Worm (Caenorhabditis elegans): ENCODE results near the gene fat-5.

fat-5 gene

ce11 chrV:17724704-17725103 lies at the start of gene fat-5:
Gene fat-5 (plus strand): TSS chrV:17725004.
- no peak for TF ChIP-seq tbx-11 (GFP tag; IDR thresholded peaks at IDR 0.05)
- TF ChIP-seq aly-1 (tag; optimal IDR thresholded peaks at IDR 0.05): no peak
- no peak for TF ChIP-seq tra-4 (tag; optimal IDR thresholded peaks at IDR 0.05)
- TF ChIP-seq flt-1 (GFP tag; IDR thresholded peaks at IDR 0.05): no peak
- TF ChIP-seq hmg-4 (GFP tag; optimal IDR thresholded peaks at IDR 0.05): no peak
- TF ChIP-seq hnd-1 (tag; optimal IDR thresholded peaks at IDR 0.05): no peak
- no peak for TF ChIP-seq scrt-1 (GFP tag; IDR thresholded peaks at IDR 0.05)
- no peak for TF ChIP-seq pes-1 (GFP tag; IDR thresholded peaks at IDR 0.05)
- no peak for TF ChIP-seq ama-1 (optimal IDR thresholded peaks at IDR 0.05)
- TF ChIP-seq sea-1 (GFP tag; conservative IDR thresholded peaks at IDR 0.05): no peak
- TF ChIP-seq ceh-36 (tag; optimal IDR thresholded peaks at IDR 0.05): no peak
- no peak for TF ChIP-seq ets-7 (tag; optimal IDR thresholded peaks at IDR 0.05)
- TF ChIP-seq ceh-13 (GFP tag; optimal IDR thresholded peaks at IDR 0.05): no peak
- TF ChIP-seq B0310.2 (tag; optimal IDR thresholded peaks at IDR 0.05): no peak
- no peak for TF ChIP-seq tbx-37 (GFP tag; conservative IDR thresholded peaks at IDR 0.05)
- no peak for TF ChIP-seq hmbx-1 (tag; optimal IDR thresholded peaks at IDR 0.05)
- TF ChIP-seq F13C5.2 (tag; optimal IDR thresholded peaks at IDR 0.05): no peak

- no peak for TF ChIP-seq ets-7 (tag; optimal IDR thresholded peaks at IDR 0.05)
- no peak for TF ChIP-seq tbx-11 (GFP tag; IDR thresholded peaks at IDR 0.05)
- TF ChIP-seq F13C5.2 (tag; optimal IDR thresholded peaks at IDR 0.05): no peak
- no peak for TF ChIP-seq pes-1 (GFP tag; IDR thresholded peaks at IDR 0.05)
- no peak for TF ChIP-seq tbx-37 (GFP tag; conservative IDR thresholded peaks at IDR 0.05)
- no peak for TF ChIP-seq hmbx-1 (tag; optimal IDR thresholded peaks at IDR 0.05)
- TF ChIP-seq ceh-36 (tag; optimal IDR thresholded peaks at IDR 0.05): no peak
- no peak for TF ChIP-seq hmg-4 (GFP tag; optimal IDR thresholded peaks at IDR 0.05)
- TF ChIP-seq sea-1 (GFP tag; conservative IDR thresholded peaks at IDR 0.05): no peak
- TF ChIP-seq flt-1 (GFP tag; IDR thresholded peaks at IDR 0.05): no peak
- TF ChIP-seq scrt-1 (GFP tag; IDR thresholded peaks at IDR 0.05): no peak
- TF ChIP-seq ceh-13 (GFP tag; optimal IDR thresholded peaks at IDR 0.05): no peak
- no peak for TF ChIP-seq B0310.2 (tag; optimal IDR thresholded peaks at IDR 0.05)
- no peak for TF ChIP-seq aly-1 (tag; optimal IDR thresholded peaks at IDR 0.05)
- TF ChIP-seq hnd-1 (tag; optimal IDR thresholded peaks at IDR 0.05): no peak
- TF ChIP-seq ama-1 (optimal IDR thresholded peaks at IDR 0.05): no peak
Observed at ce11 chrV:17676553-17676952, 48.3 kb upstream of the fat-5 start, which contains the start of gene str-92. Gene str-92 (minus strand): TSS chrV:17676653.

- TF ChIP-seq flt-1 (GFP tag; IDR thresholded peaks at IDR 0.05): no peak
- no peak for TF ChIP-seq pes-1 (GFP tag; IDR thresholded peaks at IDR 0.05)
- TF ChIP-seq tbx-11 (GFP tag; IDR thresholded peaks at IDR 0.05): no peak
- no peak for TF ChIP-seq B0310.2 (tag; optimal IDR thresholded peaks at IDR 0.05)
- no peak for TF ChIP-seq ets-7 (tag; optimal IDR thresholded peaks at IDR 0.05)
- no peak for TF ChIP-seq aly-1 (tag; optimal IDR thresholded peaks at IDR 0.05)
- no peak for TF ChIP-seq F13C5.2 (tag; optimal IDR thresholded peaks at IDR 0.05)
- TF ChIP-seq hmg-4 (GFP tag; optimal IDR thresholded peaks at IDR 0.05): no peak
- no peak for TF ChIP-seq hnd-1 (tag; optimal IDR thresholded peaks at IDR 0.05)
- TF ChIP-seq tbx-37 (GFP tag; conservative IDR thresholded peaks at IDR 0.05): no peak
- TF ChIP-seq ceh-13 (GFP tag; optimal IDR thresholded peaks at IDR 0.05): no peak
- no peak for TF ChIP-seq scrt-1 (GFP tag; IDR thresholded peaks at IDR 0.05)
- no peak for TF ChIP-seq ceh-36 (tag; optimal IDR thresholded peaks at IDR 0.05)
Observed at ce11 chrV:17683290-17683689, 41.5 kb upstream of the fat-5 start.

- TF ChIP-seq hmbx-1 (tag; optimal IDR thresholded peaks at IDR 0.05) (no peak), ceh-36 (tag; optimal IDR thresholded peaks at IDR 0.05) (no peak), scrt-1 (GFP tag; IDR thresholded peaks at IDR 0.05) (no peak), F13C5.2 (tag; optimal IDR thresholded peaks at IDR 0.05) (no peak), tbx-37 (GFP tag; conservative IDR thresholded peaks at IDR 0.05) (no peak), ama-1 (optimal IDR thresholded peaks at IDR 0.05) (no peak), B0310.2 (tag; optimal IDR thresholded peaks at IDR 0.05) (no peak)
Observed at ce11 chrV:17683763-17684162, 41.0 kb upstream of the fat-5 start, which contains the start of gene F59A1.15. Gene F59A1.15 (minus strand): TSS chrV:17683863.

- TF ChIP-seq tbx-37 (GFP tag; conservative IDR thresholded peaks at IDR 0.05): no peak
- no peak for TF ChIP-seq hnd-1 (tag; optimal IDR thresholded peaks at IDR 0.05)
- no peak for TF ChIP-seq F13C5.2 (tag; optimal IDR thresholded peaks at IDR 0.05)
- TF ChIP-seq B0310.2 (tag; optimal IDR thresholded peaks at IDR 0.05): no peak
- TF ChIP-seq hmg-4 (GFP tag; optimal IDR thresholded peaks at IDR 0.05): no peak
- TF ChIP-seq flt-1 (GFP tag; IDR thresholded peaks at IDR 0.05): no peak
- TF ChIP-seq tbx-11 (GFP tag; IDR thresholded peaks at IDR 0.05): no peak
- TF ChIP-seq scrt-1 (GFP tag; IDR thresholded peaks at IDR 0.05): no peak
- TF ChIP-seq sea-1 (GFP tag; conservative IDR thresholded peaks at IDR 0.05): no peak
- no peak for TF ChIP-seq ets-7 (tag; optimal IDR thresholded peaks at IDR 0.05)
- no peak for TF ChIP-seq aly-1 (tag; optimal IDR thresholded peaks at IDR 0.05)
- TF ChIP-seq pes-1 (GFP tag; IDR thresholded peaks at IDR 0.05): no peak
- no peak for TF ChIP-seq hmbx-1 (tag; optimal IDR thresholded peaks at IDR 0.05)
- no peak for TF ChIP-seq ceh-36 (tag; optimal IDR thresholded peaks at IDR 0.05)
- TF ChIP-seq tra-4 (tag; optimal IDR thresholded peaks at IDR 0.05): no peak
- no peak for TF ChIP-seq ceh-13 (GFP tag; optimal IDR thresholded peaks at IDR 0.05)
- TF ChIP-seq ama-1 (optimal IDR thresholded peaks at IDR 0.05): no peak
Observed at ce11 chrV:17684857-17685256, 39.9 kb upstream of the fat-5 start, which contains the start of the genes F59A1.16 and F59A1.6. Gene F59A1.16 (minus strand): TSS chrV:17684957. Gene F59A1.6 (plus strand): TSS chrV:17685141.

ce11 chrV:17686852-17687251 lies 38.0 kb upstream of the fat-5 start, which contains the start of gene F59A1.18:
Gene F59A1.18 (minus strand): TSS chrV:17686952.
- no peak for TF ChIP-seq ets-7 (tag; optimal IDR thresholded peaks at IDR 0.05)
- TF ChIP-seq hmbx-1 (tag; optimal IDR thresholded peaks at IDR 0.05): no peak
- TF ChIP-seq tra-4 (tag; optimal IDR thresholded peaks at IDR 0.05): no peak
- TF ChIP-seq ceh-36 (tag; optimal IDR thresholded peaks at IDR 0.05): no peak
- no peak for TF ChIP-seq scrt-1 (GFP tag; IDR thresholded peaks at IDR 0.05)
- TF ChIP-seq tbx-37 (GFP tag; conservative IDR thresholded peaks at IDR 0.05): no peak

- no peak for TF ChIP-seq ama-1 (optimal IDR thresholded peaks at IDR 0.05)
- no peak for TF ChIP-seq hmg-4 (GFP tag; optimal IDR thresholded peaks at IDR 0.05)
- TF ChIP-seq ets-7 (tag; optimal IDR thresholded peaks at IDR 0.05): no peak
- TF ChIP-seq tbx-11 (GFP tag; IDR thresholded peaks at IDR 0.05): no peak
- TF ChIP-seq tbx-37 (GFP tag; conservative IDR thresholded peaks at IDR 0.05): no peak
- TF ChIP-seq B0310.2 (tag; optimal IDR thresholded peaks at IDR 0.05): no peak
- TF ChIP-seq sea-1 (GFP tag; conservative IDR thresholded peaks at IDR 0.05): no peak
- TF ChIP-seq ceh-13 (GFP tag; optimal IDR thresholded peaks at IDR 0.05): no peak
- no peak for TF ChIP-seq scrt-1 (GFP tag; IDR thresholded peaks at IDR 0.05)
- TF ChIP-seq aly-1 (tag; optimal IDR thresholded peaks at IDR 0.05): no peak
- no peak for TF ChIP-seq hmbx-1 (tag; optimal IDR thresholded peaks at IDR 0.05)
Observed at ce11 chrV:17690922-17691321, 33.9 kb upstream of the fat-5 start, which contains the start of gene F59A1.13. Gene F59A1.13 (minus strand): TSS chrV:17691022.
